Fruit fly (Drosophila melanogaster): ENCODE results near the gene TotE.
A peak's percentile ranks its signal among the peaks of the same experiment; 100 is the strongest.

Gene TotE

DNA sequence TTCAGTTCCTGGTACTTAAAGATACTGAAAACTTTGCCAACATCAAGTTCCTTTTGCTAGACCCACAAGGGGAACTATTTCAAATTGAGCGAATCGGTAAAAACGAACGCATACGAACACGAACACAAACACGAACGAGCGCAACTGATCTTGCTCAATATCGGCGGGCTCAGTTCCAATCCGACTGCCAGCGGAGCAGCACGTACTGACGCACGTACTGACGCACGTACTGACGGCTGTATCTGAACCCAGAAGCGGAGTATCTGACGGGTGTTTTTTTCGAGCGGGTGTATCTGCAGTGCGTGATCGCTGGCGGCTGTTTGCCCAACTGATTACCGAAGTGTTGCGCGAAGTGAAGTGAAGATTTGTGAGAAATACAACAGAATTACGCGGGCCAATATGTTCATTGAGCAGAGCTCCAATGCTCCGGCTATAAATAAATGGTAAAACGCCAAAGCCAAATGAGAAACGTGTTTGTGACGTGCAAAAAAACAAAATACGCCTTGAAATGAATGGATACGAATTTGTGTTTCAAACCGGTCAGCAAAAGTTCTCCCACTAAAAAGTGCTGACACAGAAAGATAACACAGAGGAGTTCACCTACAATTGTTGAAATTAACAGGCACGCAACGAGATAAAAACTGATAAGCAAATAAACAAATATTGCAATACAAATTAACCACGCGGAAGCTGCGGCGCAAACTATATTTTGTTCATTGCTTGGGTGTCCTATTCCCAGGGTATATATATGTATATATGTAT is 21.9 kb upstream of the TotE start (continued):
- no peak for TF ChIP-seq Sry-β (GFP tag; optimal IDR thresholded peaks at IDR 0.05)
- TF ChIP-seq Rfx (GFP tag; IDR thresholded peaks at IDR 0.05): peak; percentile 55
- peak; percentile 6 for TF ChIP-seq Mes4 (GFP tag; optimal IDR thresholded peaks at IDR 0.05)
- TF ChIP-seq hbn (GFP tag; IDR thresholded peaks at IDR 0.05; ENCODE audit: partially characterized antibody): no peak
- no peak for TF ChIP-seq bcd (GFP tag; optimal IDR thresholded peaks at IDR 0.05)
- TF ChIP-seq cg (GFP tag; optimal IDR thresholded peaks at IDR 0.05): peak; percentile 45
- peak; percentile 3 for TF ChIP-seq CG7839 (tag; optimal IDR thresholded peaks at IDR 0.05)
- no peak for TF ChIP-seq p53 (GFP tag; optimal IDR thresholded peaks at IDR 0.05)
- TF ChIP-seq NFAT (GFP tag; IDR thresholded peaks at IDR 0.05): peak; percentile 51
- TF ChIP-seq ac (GFP tag; optimal IDR thresholded peaks at IDR 0.05): peak; percentile 28
- peak; percentile 15 for TF ChIP-seq pb (GFP tag; optimal IDR thresholded peaks at IDR 0.05)
- 0 out of 2 replicates have a peak, but pooled peaks have one; percentile 14 for TF ChIP-seq dimm (GFP tag; IDR thresholded peaks at IDR 0.05)
- TF ChIP-seq CG1529 (GFP tag; optimal IDR thresholded peaks at IDR 0.05): peak; percentile 4
- 0 out of 2 replicates have a peak, but pooled peaks have one; percentile 13 for TF ChIP-seq H2.0 (GFP tag; IDR thresholded peaks at IDR 0.05)
- peak; percentile 65 for TF ChIP-seq lab (GFP tag; optimal IDR thresholded peaks at IDR 0.05)
- peak; percentile 20 for TF ChIP-seq CG11504 (tag; optimal IDR thresholded peaks at IDR 0.05)
- no peak for TF ChIP-seq CG8290 (GFP tag; optimal IDR thresholded peaks at IDR 0.05)
- peak; percentile 13 to 87 for TF ChIP-seq CG8290 (tag; optimal IDR thresholded peaks at IDR 0.05)
- TF ChIP-seq Scr (GFP tag; IDR thresholded peaks at IDR 0.05; ENCODE audit: partially characterized antibody): peak; percentile 40; the same call in 1 of the 2 replicates
- no peak for TF ChIP-seq Gsc (GFP tag; IDR thresholded peaks at IDR 0.05)
- peak; percentile 46 for TF ChIP-seq CG10209 (GFP tag; optimal IDR thresholded peaks at IDR 0.05)
- peak; percentile 32 for TF ChIP-seq CG17385 (GFP tag; optimal IDR thresholded peaks at IDR 0.05)
- peak; percentile 70 for TF ChIP-seq vvl (GFP tag; IDR thresholded peaks at IDR 0.05)
- TF ChIP-seq CG1603 (tag; optimal IDR thresholded peaks at IDR 0.05): peak; percentile 40
- 0 out of 3 replicates have a peak, but pooled peaks have one; percentile 29 for TF ChIP-seq CG16813 (GFP tag; IDR thresholded peaks at IDR 0.05; ENCODE audit: partially characterized antibody)
- TF ChIP-seq CG9727 (GFP tag; optimal IDR thresholded peaks at IDR 0.05): peak; percentile 21
- no peak for TF ChIP-seq CG2889 (GFP tag; IDR thresholded peaks at IDR 0.05)
- TF ChIP-seq pros (GFP tag; optimal IDR thresholded peaks at IDR 0.05): peak; percentile 48
- TF ChIP-seq CG34422 (GFP tag; IDR thresholded peaks at IDR 0.05): peak; percentile 70; the same call in 2 of the 3 replicates
- no peak for TF ChIP-seq CG34224 (GFP tag; IDR thresholded peaks at IDR 0.05; ENCODE audit: partially characterized antibody)
- TF ChIP-seq Jarid2 (GFP tag; optimal IDR thresholded peaks at IDR 0.05): peak; percentile 99
- TF ChIP-seq sr (GFP tag; IDR thresholded peaks at IDR 0.05): 0 out of 3 replicates have a peak, but pooled peaks have one; percentile 22
- peak; percentile 18 for TF ChIP-seq CG15479 (GFP tag; optimal IDR thresholded peaks at IDR 0.05)
- TF ChIP-seq CG3726 (GFP tag; IDR thresholded peaks at IDR 0.05): no peak
- TF ChIP-seq Nf-YC (tag; optimal IDR thresholded peaks at IDR 0.05): peak; percentile 7
- TF ChIP-seq gro (GFP tag; optimal IDR thresholded peaks at IDR 0.05): peak; percentile 36
- no peak for TF ChIP-seq CG4404 (GFP tag; IDR thresholded peaks at IDR 0.05)
- TF ChIP-seq CG10979 (tag; optimal IDR thresholded peaks at IDR 0.05): peak; percentile 11
- 0 out of 2 replicates have a peak, but pooled peaks have one; percentile 43 for TF ChIP-seq Nf-YA (GFP tag; IDR thresholded peaks at IDR 0.05)
- TF ChIP-seq Dp (GFP tag; optimal IDR thresholded peaks at IDR 0.05): no peak
- TF ChIP-seq Fer1 (GFP tag; optimal IDR thresholded peaks at IDR 0.05): peak; percentile 52
- peak; percentile 80 for TF ChIP-seq CG12769 (tag; optimal IDR thresholded peaks at IDR 0.05)
- no peak for TF ChIP-seq hkb (optimal IDR thresholded peaks at IDR 0.05)
- TF ChIP-seq hkb (GFP tag; IDR thresholded peaks at IDR 0.05): peak; percentile 46; the same call in 1 of the 2 replicates
- TF ChIP-seq stc (GFP tag; IDR thresholded peaks at IDR 0.05): no peak; the same call in 1 of the 2 replicates
- TF ChIP-seq Mad (GFP tag; optimal IDR thresholded peaks at IDR 0.05): peak; percentile 26

Measured in whole organism, embryonic.